Fruit fly (Drosophila melanogaster) whole organism, wandering third instar larva: Measurements from ENCODE around the gene Nup107.

Source experiments
- Abd-B ChIP-seq: fragments of >200 bp; optimal IDR thresholded peaks from 2 replicates; lab custom pipeline; 2017; ENCODE audit warnings: missing biosample characterization, missing genetic modification characterization
- br ChIP-seq: fragments of 200-800 bp; sonication (Bioruptor generic); optimal IDR thresholded peaks from 2 replicates; lab custom pipeline; 2016; ENCODE audit warnings: missing biosample characterization, missing genetic modification characterization
- foxo ChIP-seq, 2 experiments: fragments of 200-800 bp; sonication (Bioruptor generic); optimal IDR thresholded peaks; 2 replicates in 1 of 2; 3 replicates in 1 of 2; lab custom pipeline; 2016 to 2017; ENCODE audit warnings: missing biosample characterization in 2 of 2, missing genetic modification characterization in 2 of 2
- fru ChIP-seq: fragments of 200-800 bp; sonication (Bioruptor generic); optimal IDR thresholded peaks from 3 replicates; lab custom pipeline; 2016; ENCODE audit warnings: missing biosample characterization, mild to moderate bottlenecking, missing genetic modification characterization
- lola ChIP-seq: fragments of >200 bp; optimal IDR thresholded peaks from 2 replicates; lab custom pipeline; 2017; ENCODE audit warnings: missing biosample characterization, missing genetic modification characterization
- psq ChIP-seq: fragments of 200-800 bp; sonication (Bioruptor generic); optimal IDR thresholded peaks from 3 replicates; lab custom pipeline; 2017; ENCODE audit warnings: missing biosample characterization, mild to moderate bottlenecking, missing genetic modification characterization, moderate library complexity

DNA sequence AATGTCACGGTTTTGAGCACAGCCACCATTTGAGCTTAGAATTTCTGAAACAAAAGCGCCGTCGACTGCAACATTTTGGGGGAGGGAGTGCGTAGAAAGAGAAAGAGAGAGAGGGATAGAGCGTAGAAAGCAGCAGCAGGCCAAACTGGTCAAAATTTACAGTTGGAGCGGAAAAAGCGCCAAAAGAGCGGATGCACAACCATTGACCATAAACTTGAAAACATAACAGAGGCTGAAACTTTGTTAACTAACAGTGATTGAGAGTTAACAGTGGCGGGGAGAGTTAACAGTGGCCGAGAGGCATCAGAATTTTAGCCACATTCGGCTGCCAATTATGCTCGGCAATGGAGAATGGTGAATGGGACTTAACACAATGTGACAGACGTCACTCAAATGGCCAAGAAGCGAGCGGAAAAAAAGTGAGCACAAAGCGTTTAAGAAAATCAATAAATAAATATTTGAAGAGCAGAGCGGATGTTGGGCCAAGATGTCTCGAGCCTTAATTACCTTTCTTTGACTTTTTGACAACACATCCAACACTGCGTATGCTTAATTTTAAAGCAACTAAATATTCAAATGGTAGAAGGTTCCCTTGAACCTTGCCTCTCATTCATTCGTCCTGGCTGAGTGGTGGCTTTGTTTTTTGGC lies 21.3 kb upstream of the Nup107 start:
- TF ChIP-seq Abd-B (GFP tag; lab: Kevin White, UChicago), result no peak
- no peak for TF ChIP-seq fru (GFP tag; lab: Kevin White, UChicago)
- no peak for TF ChIP-seq lola
- no peak for TF ChIP-seq br (GFP tag; lab: Kevin White, UChicago)
- TF ChIP-seq psq (GFP tag; lab: Kevin White, UChicago), result no peak
- TF ChIP-seq foxo (GFP tag; optimal IDR thresholded peaks at IDR 0.05; lab: Kevin White, UChicago), result no peak
